Fruit fly (Drosophila melanogaster) whole organism, adult: ENCODE data around the gene Srp68.

Source experiments
- CG11617 ChIP-seq: fragments of 200-800 bp; sonication (Bioruptor generic); optimal IDR thresholded peaks from 2 replicates; lab custom pipeline; 2017; ENCODE audit warnings: mild to moderate bottlenecking, missing biosample characterization, missing genetic modification reagents, missing genetic modification characterization
- CG12768 ChIP-seq: fragments of 200-800 bp; sonication (Bioruptor generic); optimal IDR thresholded peaks from 2 replicates; lab custom pipeline; 2017; ENCODE audit warnings: missing biosample characterization, missing genetic modification characterization, mild to moderate bottlenecking, moderate library complexity, missing genetic modification reagents
- CG14711 ChIP-seq: fragments of 200-800 bp; sonication (Bioruptor generic); optimal IDR thresholded peaks from 2 replicates; lab custom pipeline; 2018; ENCODE audit warnings: missing biosample characterization, mild to moderate bottlenecking, missing genetic modification characterization, moderate library complexity
- CG1620 ChIP-seq: fragments of 200-800 bp; sonication (Bioruptor generic); optimal IDR thresholded peaks from 2 replicates; lab custom pipeline; 2016; ENCODE audit warnings: missing biosample characterization, missing genetic modification characterization
- CG33017 ChIP-seq: fragments of 200-800 bp; sonication (Bioruptor generic); optimal IDR thresholded peaks from 2 replicates; lab custom pipeline; 2018; ENCODE audit warnings: missing biosample characterization, mild to moderate bottlenecking, missing genetic modification characterization, moderate library complexity
- CG5204 ChIP-seq: fragments of 200-800 bp; sonication (Bioruptor generic); optimal IDR thresholded peaks from 2 replicates; lab custom pipeline; 2016; ENCODE audit warnings: missing biosample characterization, missing genetic modification characterization
- CG7045 ChIP-seq: fragments of 200-800 bp; sonication (Bioruptor generic); optimal IDR thresholded peaks from 2 replicates; lab custom pipeline; 2017; ENCODE audit warnings: missing biosample characterization, mild to moderate bottlenecking, missing genetic modification characterization
- CG7101 ChIP-seq: fragments of 200-800 bp; sonication (Bioruptor generic); optimal IDR thresholded peaks from 2 replicates; lab custom pipeline; 2018; ENCODE audit warnings: missing biosample characterization, mild to moderate bottlenecking, missing genetic modification characterization, moderate library complexity
- Clk ChIP-seq: fragments of 200-800 bp; sonication (Bioruptor generic); optimal IDR thresholded peaks from 2 replicates; lab custom pipeline; 2017; ENCODE audit warnings: missing biosample characterization, missing genetic modification characterization
- Crg-1 ChIP-seq: fragments of 200-800 bp; sonication (Bioruptor generic); optimal IDR thresholded peaks from 2 replicates; lab custom pipeline; 2016; ENCODE audit warnings: missing biosample characterization, missing genetic modification characterization
- Hr96 ChIP-seq: fragments of 200-800 bp; sonication (Bioruptor generic); optimal IDR thresholded peaks from 2 replicates; lab custom pipeline; 2016; ENCODE audit warnings: missing biosample characterization, missing genetic modification characterization
- Mnt ChIP-seq: fragments of 200-800 bp; sonication (Bioruptor generic); optimal IDR thresholded peaks from 2 replicates; lab custom pipeline; 2016; ENCODE audit warnings: missing biosample characterization, mild to moderate bottlenecking, missing genetic modification characterization
- bab1 ChIP-seq: fragments of 200-800 bp; sonication (Bioruptor generic); optimal IDR thresholded peaks from 3 replicates; lab custom pipeline; 2019; ENCODE audit warnings: missing biosample characterization, mild to moderate bottlenecking, missing genetic modification characterization, moderate library complexity
- cic ChIP-seq: fragments of 200-800 bp; sonication (Bioruptor generic); optimal IDR thresholded peaks from 2 replicates; lab custom pipeline; 2017; ENCODE audit warnings: missing biosample characterization, mild to moderate bottlenecking, missing genetic modification characterization, moderate library complexity
- cnc ChIP-seq, 2 experiments: fragments of >200 bp; optimal IDR thresholded peaks; 2 replicates each; lab custom pipeline; 2017
- kay ChIP-seq: fragments of 200-800 bp; sonication (Bioruptor generic); peaks from one replicate; lab custom pipeline; 2016; ENCODE audit warnings: missing biosample characterization, missing genetic modification characterization, borderline replicate concordance
- ovo ChIP-seq: fragments of 200-800 bp; sonication (Bioruptor generic); optimal IDR thresholded peaks from 2 replicates; lab custom pipeline; 2016; ENCODE audit warnings: missing biosample characterization, missing genetic modification characterization
- pad ChIP-seq: fragments of 200-800 bp; sonication (Bioruptor generic); optimal IDR thresholded peaks from 3 replicates; lab custom pipeline; 2017; ENCODE audit warnings: missing biosample characterization, missing genetic modification characterization, mild to moderate bottlenecking, moderate library complexity, missing genetic modification reagents
- tj ChIP-seq: fragments of 200-800 bp; sonication (Bioruptor generic); optimal IDR thresholded peaks from 3 replicates; lab custom pipeline; 2017; ENCODE audit warnings: missing biosample characterization, mild to moderate bottlenecking, missing genetic modification characterization, moderate library complexity
- toe ChIP-seq: fragments of 200-800 bp; sonication (Bioruptor generic); optimal IDR thresholded peaks from 2 replicates; lab custom pipeline; 2016; ENCODE audit warnings: missing biosample characterization, missing genetic modification characterization

Srp68 gene

DNA sequence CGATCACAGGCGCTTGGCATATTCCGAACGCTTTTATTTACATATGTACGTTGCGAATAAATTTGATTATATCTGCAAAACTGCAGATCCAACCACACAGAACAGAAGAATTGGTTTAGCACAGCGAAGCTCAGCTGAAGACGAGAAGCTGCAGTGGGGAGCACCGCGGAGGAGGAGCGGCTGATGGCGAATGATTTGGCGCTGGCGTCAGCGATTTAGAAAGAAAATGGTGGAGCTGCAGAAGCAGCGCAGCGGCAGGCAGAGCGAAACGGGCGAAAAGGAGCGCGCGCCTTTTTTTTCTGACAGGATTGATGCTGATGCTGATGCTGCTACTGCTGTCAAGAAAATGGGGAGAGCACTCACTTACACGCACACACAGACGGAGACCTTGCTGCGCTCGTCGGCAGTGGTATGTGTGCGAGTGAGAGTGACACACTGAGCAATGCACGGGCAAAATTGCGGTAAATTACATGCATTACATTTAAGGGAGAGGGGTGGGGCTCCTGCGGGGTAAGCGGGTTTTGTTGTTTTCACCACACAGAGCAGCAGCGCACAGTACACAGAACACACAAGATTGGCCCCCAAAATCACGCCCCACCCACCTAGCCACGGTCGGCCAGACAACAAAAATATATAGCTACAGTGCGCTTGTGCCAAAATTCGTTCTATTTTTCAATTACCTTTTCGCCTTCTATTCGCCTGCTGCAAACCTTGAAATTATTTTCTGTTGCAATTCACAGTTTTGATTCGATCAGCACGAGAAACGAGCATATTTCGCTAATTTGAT lies 22.2 kb downstream of the Srp68 start:
- TF ChIP-seq CG11617 = peak; percentile 55
- peak; percentile 49 for TF ChIP-seq CG12768
- no peak for TF ChIP-seq Hr96 (GFP tag; lab: Kevin White, UChicago)
- TF ChIP-seq cic (GFP tag; lab: Kevin White, UChicago) = peak; percentile 42
- no peak for TF ChIP-seq CG7101 (tag; lab: Kevin White, UChicago)
- no peak for TF ChIP-seq cnc (optimal IDR thresholded peaks at IDR 0.05; lab: Kevin White, UChicago)
- TF ChIP-seq tj (GFP tag; lab: Kevin White, UChicago) = peak; percentile 91
- TF ChIP-seq ovo (GFP tag; lab: Kevin White, UChicago) = peak; percentile 85
- no peak for TF ChIP-seq Crg-1 (GFP tag; lab: Kevin White, UChicago)
- no peak for TF ChIP-seq kay (GFP tag; lab: Kevin White, UChicago)
- TF ChIP-seq pad = peak; percentile 99
- no peak for TF ChIP-seq CG7045 (GFP tag; lab: Kevin White, UChicago)

DNA sequence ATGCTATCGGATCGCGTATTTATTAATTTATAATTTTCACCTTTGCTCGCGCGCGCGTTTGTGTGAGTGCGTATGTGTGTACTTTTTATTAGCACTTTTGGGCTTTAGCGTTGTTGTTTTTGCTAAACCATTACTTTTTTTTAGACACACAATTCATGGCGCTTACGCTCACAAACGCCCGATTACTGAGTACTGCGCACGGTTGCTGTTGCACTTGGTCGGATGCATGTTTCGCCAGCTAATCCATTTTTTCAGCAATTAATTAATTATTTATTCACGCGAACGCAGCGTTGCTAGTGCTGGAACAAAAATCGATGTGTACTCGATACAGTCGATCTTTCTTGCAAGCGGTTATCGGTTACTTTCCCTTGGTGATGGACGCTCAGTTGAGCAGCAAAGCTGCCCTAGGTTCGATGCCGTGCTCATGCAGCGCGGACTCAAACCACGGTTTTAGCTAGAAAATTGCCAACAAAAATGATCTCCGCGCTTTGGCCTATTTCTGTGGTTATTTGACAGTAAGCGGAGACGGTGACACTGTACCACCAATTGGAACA lies 22.9 kb downstream of the Srp68 start, which contains the start of the genes smg and CG5087:
TSS of gene smg (minus strand) at position 304 of the 554 bp plus-strand sequence.
TSS of gene CG5087 (plus strand) at position 499 of the 554 bp plus-strand sequence.
- TF ChIP-seq tj (GFP tag; lab: Kevin White, UChicago) = peak; percentile 17
- TF ChIP-seq CG7045 (GFP tag; lab: Kevin White, UChicago) = no peak
- TF ChIP-seq Mnt (GFP tag; lab: Kevin White, UChicago) = peak; percentile 55
- no peak for TF ChIP-seq CG33017 (tag; lab: Kevin White, UChicago)
- TF ChIP-seq cnc (optimal IDR thresholded peaks at IDR 0.05; lab: Kevin White, UChicago) = no peak
- TF ChIP-seq Clk = no peak
- TF ChIP-seq bab1 (GFP tag; lab: Kevin White, UChicago) = peak; percentile 74
- TF ChIP-seq ovo (GFP tag; lab: Kevin White, UChicago) = peak; percentile 57
- no peak for TF ChIP-seq Crg-1 (GFP tag; lab: Kevin White, UChicago)
- peak; percentile 6 for TF ChIP-seq CG14711 (tag; lab: Kevin White, UChicago)
- no peak for TF ChIP-seq cic (GFP tag; lab: Kevin White, UChicago)
- peak; percentile 46 for TF ChIP-seq toe (GFP tag; lab: Kevin White, UChicago)
- TF ChIP-seq CG12768 = no peak
- no peak for TF ChIP-seq Hr96 (GFP tag; lab: Kevin White, UChicago)
- TF ChIP-seq CG1620 (GFP tag; lab: Kevin White, UChicago) = peak; percentile 62
- TF ChIP-seq pad = no peak
- TF ChIP-seq CG5204 (GFP tag; lab: Kevin White, UChicago) = no peak
- TF ChIP-seq kay (GFP tag; lab: Kevin White, UChicago) = no peak
- TF ChIP-seq CG11617 = peak; percentile 4
- no peak for TF ChIP-seq CG7101 (tag; lab: Kevin White, UChicago)

DNA sequence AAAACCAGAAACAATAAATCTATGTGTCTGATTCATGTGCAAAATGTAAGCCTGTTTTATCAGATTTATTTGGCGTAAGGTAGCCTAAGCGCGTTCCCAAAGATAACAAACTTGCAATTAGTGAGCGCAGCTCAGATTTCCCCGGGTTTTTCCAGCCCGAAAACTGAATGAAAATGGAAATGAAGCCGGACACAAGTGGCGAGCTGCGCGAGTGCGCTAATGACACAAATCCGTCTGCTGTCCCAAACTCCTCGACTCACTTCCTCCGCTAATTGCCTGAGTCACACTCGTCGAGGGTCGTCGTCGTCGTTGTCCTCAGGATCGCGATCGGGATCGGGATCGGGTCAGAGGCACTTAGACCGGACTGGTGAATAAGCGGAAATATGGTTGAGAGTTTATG lies 27.7 kb downstream of the Srp68 start:
- TF ChIP-seq kay (GFP tag; lab: Kevin White, UChicago) (no peak), Mnt (GFP tag; lab: Kevin White, UChicago) (no peak), CG12768 (no peak), CG33017 (tag; lab: Kevin White, UChicago) (no peak), pad (no peak), cnc (optimal IDR thresholded peaks at IDR 0.05; lab: Kevin White, UChicago) (no peak), tj (GFP tag; lab: Kevin White, UChicago) (no peak), CG14711 (tag; lab: Kevin White, UChicago) (no peak), toe (GFP tag; lab: Kevin White, UChicago) (no peak), cic (GFP tag; lab: Kevin White, UChicago) (no peak), CG5204 (GFP tag; lab: Kevin White, UChicago) (no peak), CG11617 (no peak), Hr96 (GFP tag; lab: Kevin White, UChicago) (no peak), CG7101 (tag; lab: Kevin White, UChicago) (no peak), CG1620 (GFP tag; lab: Kevin White, UChicago) (no peak), bab1 (GFP tag; lab: Kevin White, UChicago) (no peak), ovo (GFP tag; lab: Kevin White, UChicago) (no peak)

DNA sequence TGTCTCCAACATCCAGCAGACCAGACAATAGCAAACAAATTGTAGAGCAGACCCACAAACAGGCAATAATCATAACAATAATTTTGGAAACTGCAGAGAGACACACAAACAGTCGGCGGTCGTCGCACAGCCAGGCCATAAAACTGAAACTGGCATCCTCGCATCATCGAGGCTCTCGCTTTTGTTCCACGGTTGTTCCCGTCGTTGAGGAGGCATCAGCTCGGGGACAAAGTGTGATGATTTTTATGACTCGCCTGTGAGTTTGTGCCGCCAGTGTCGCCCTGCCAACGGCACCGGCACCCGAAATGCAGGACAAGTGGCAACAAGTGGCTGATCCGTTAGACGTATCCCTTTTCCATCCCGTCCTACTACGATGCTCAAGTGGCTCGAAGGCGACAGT lies 28.5 kb downstream of the Srp68 start:
- TF ChIP-seq CG14711 (tag; lab: Kevin White, UChicago) = no peak

DNA sequence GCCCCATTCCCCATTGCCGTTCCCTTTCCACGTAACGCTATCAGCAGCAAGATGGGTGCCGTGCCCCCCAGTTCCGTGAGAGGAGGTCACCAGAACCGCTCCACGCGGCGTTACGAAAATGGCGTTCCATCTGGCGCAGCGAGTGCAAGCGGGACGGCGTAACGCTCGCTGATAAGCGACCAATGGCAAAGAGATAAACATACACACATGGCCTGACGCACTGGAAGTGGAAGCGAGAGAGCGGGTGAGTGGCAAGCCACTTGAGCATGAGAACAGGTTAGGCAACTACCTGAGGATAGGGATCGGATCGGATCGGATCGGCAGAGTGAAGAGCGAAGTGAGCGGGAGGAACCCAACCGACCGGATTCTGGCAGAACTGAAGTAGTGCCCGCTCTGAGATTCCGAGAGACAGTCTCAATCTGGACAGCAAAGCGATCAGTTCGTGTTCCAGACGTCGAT lies 30.0 kb downstream of the Srp68 start, which contains the start of gene Doc3:
TSS of gene Doc3 (plus strand) at position 409 of the 459 bp plus-strand sequence.
- TF ChIP-seq pad = no peak
- TF ChIP-seq Mnt (GFP tag; lab: Kevin White, UChicago) = no peak
- no peak for TF ChIP-seq tj (GFP tag; lab: Kevin White, UChicago)
- TF ChIP-seq CG7101 (tag; lab: Kevin White, UChicago) = no peak
- no peak for TF ChIP-seq toe (GFP tag; lab: Kevin White, UChicago)
- no peak for TF ChIP-seq ovo (GFP tag; lab: Kevin White, UChicago)
- no peak for TF ChIP-seq kay (GFP tag; lab: Kevin White, UChicago)
- TF ChIP-seq Hr96 (GFP tag; lab: Kevin White, UChicago) = no peak
- TF ChIP-seq cic (GFP tag; lab: Kevin White, UChicago) = no peak
- no peak for TF ChIP-seq CG12768
- TF ChIP-seq CG7045 (GFP tag; lab: Kevin White, UChicago) = no peak
- TF ChIP-seq CG14711 (tag; lab: Kevin White, UChicago) = no peak
- no peak for TF ChIP-seq CG33017 (tag; lab: Kevin White, UChicago)
